Worm (Caenorhabditis elegans) whole organism, midembryonic: ENCODE measurements around the gene Y75B8A.31.

Experiments used
- klf-2 ChIP-seq: fragments of 200-800 bp; sonication (Bioruptor generic); conservative IDR thresholded peaks from 2 replicates; pipeline ENCODE4 v1.3.6; 2022; ENCODE audit warnings: missing genetic modification reagents, missing genetic modification characterization, missing compliant biosample characterization
- tab-1 ChIP-seq: fragments of 200-800 bp; sonication (Bioruptor generic); IDR thresholded peaks from 2 replicates; pipeline ENCODE4 v1.3.6; 2022; ENCODE audit warnings: missing genetic modification characterization, missing compliant biosample characterization

DNA sequence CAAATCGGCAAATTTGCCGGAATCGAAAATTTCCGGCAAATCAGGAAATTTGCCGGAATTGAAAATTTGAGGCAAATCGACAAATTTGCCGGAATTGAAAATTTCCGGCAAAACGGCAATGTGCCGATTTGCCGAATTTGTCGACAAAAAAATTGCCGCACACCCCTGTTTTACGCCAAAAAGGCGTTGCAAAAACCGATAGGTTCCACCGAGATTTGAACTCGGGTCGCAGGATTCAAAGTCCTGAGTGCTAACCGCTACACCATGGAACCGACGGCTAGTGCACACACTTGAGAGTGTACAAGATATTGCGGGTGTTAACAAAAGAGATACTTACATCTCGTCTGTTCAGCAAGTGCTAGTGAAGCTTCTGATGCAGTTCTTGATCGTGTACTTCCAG lies 48.3 kb downstream of the Y75B8A.31 start:
- peak; percentile 84 for TF ChIP-seq tab-1
- TF ChIP-seq klf-2 (GFP tag; lab: Robert Waterston, UW), result peak; percentile 46; the same call in 1 of the 2 replicates
